Fruit fly (Drosophila melanogaster): ENCODE measurements around the gene CG5555.
A peak's percentile ranks its signal among the peaks of the same experiment; 100 is the strongest.

CG5555 gene

DNA sequence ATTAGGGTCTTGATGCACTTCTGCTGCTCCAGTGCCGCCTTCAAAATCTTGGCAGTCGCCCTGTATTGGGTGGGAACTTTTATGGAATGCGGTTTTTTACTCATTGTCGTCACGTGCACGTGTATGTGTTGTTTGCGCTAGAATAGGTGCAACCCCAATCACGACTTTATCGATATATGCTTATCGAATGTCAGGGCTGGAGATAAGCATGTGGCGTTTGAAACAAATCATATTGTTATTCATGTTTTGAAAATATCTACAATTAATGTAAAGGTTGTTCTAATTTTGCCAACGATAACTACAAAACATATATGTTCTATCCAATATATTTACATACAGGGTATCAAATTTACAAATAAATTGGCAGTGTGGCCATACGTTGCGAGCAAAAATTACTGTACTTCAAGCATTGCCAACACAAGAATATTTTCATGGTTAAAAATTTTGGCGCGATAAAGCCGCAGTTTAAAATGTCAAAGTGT is 18.2 kb downstream of the CG5555 start, which contains the start of the genes CG42359 and Nsun5 (continued):
- TF ChIP-seq CG1529 (GFP tag; optimal IDR thresholded peaks at IDR 0.05) (peak; percentile 75), CG1647 (GFP tag; optimal IDR thresholded peaks at IDR 0.05) (peak; percentile 90), D (optimal IDR thresholded peaks at IDR 0.05) (no peak), D (GFP tag; optimal IDR thresholded peaks at IDR 0.05) (peak; percentile 79), croc (GFP tag; conservative IDR thresholded peaks at IDR 0.05) (peak; percentile 70), insv (GFP tag; optimal IDR thresholded peaks at IDR 0.05) (peak in 1 of 2 experiments; percentile 59), CG12299 (tag; optimal IDR thresholded peaks at IDR 0.05) (peak; percentile 79), CG8388 (GFP tag; optimal IDR thresholded peaks at IDR 0.05) (peak; percentile 85), Dip3 (GFP tag; optimal IDR thresholded peaks at IDR 0.05) (peak; percentile 84), otp (GFP tag; IDR thresholded peaks at IDR 0.05) (peak; percentile 88; the same call in 2 of the 3 replicates), seq (GFP tag; IDR thresholded peaks at IDR 0.05) (peak; percentile 81), CG13287 (GFP tag; IDR thresholded peaks at IDR 0.05; ENCODE audit: partially characterized antibody) (peak; percentile 97), NFAT (GFP tag; IDR thresholded peaks at IDR 0.05) (peak; percentile 91), CG2202 (tag; optimal IDR thresholded peaks at IDR 0.05) (peak; percentile 77), az2 (GFP tag; optimal IDR thresholded peaks at IDR 0.05) (peak; percentile 93), Lim3 (GFP tag; IDR thresholded peaks at IDR 0.05) (no peak), CG1602 (GFP tag; optimal IDR thresholded peaks at IDR 0.05) (peak; percentile 87), bcd (GFP tag; optimal IDR thresholded peaks at IDR 0.05) (peak; percentile 87), Bteb2 (GFP tag; optimal IDR thresholded peaks at IDR 0.05) (peak; percentile 92), CG18619 (GFP tag; optimal IDR thresholded peaks at IDR 0.05) (peak; percentile 79), toy (GFP tag; IDR thresholded peaks at IDR 0.05) (peak; percentile 48; the same call in 1 of the 2 replicates), sim (GFP tag; IDR thresholded peaks at IDR 0.05) (peak; percentile 52; the same call in 1 of the 2 replicates), slou (GFP tag; optimal IDR thresholded peaks at IDR 0.05) (peak; percentile 79), ash1 (GFP tag; optimal IDR thresholded peaks at IDR 0.05) (peak; percentile 57), CG7963 (GFP tag; IDR thresholded peaks at IDR 0.05; ENCODE audit: partially characterized antibody) (peak; percentile 75), CG6175 (GFP tag; IDR thresholded peaks at IDR 0.05) (peak; percentile 78), vnd (GFP tag; IDR thresholded peaks at IDR 0.05; ENCODE audit: partially characterized antibody) (peak; percentile 85), kay (GFP tag; optimal IDR thresholded peaks at IDR 0.05) (peak; percentile 72), mirr (GFP tag; optimal IDR thresholded peaks at IDR 0.05) (peak; percentile 88), CG11504 (tag; optimal IDR thresholded peaks at IDR 0.05) (peak; percentile 86), pros (GFP tag; optimal IDR thresholded peaks at IDR 0.05) (no peak), CG6813 (GFP tag; optimal IDR thresholded peaks at IDR 0.05) (peak; percentile 56), Six4 (GFP tag; optimal IDR thresholded peaks at IDR 0.05) (peak; percentile 91), Xrp1 (GFP tag; IDR thresholded peaks at IDR 0.05) (peak; percentile 91), CG1233 (GFP tag; optimal IDR thresholded peaks at IDR 0.05) (peak; percentile 81), HmgD (GFP tag; optimal IDR thresholded peaks at IDR 0.05) (peak; percentile 95), disco-r (GFP tag; optimal IDR thresholded peaks at IDR 0.05) (peak; percentile 76), sima (GFP tag; optimal IDR thresholded peaks at IDR 0.05) (peak; percentile 62), ken (GFP tag; IDR thresholded peaks at IDR 0.05) (peak; percentile 89), Mad (GFP tag; optimal IDR thresholded peaks at IDR 0.05) (peak; percentile 84), CG31441 (GFP tag; IDR thresholded peaks at IDR 0.05) (peak; percentile 85), CG10959 (GFP tag; IDR thresholded peaks at IDR 0.05) (peak; percentile 82), CG8765 (GFP tag; IDR thresholded peaks at IDR 0.05) (peak; percentile 81), emc (GFP tag; optimal IDR thresholded peaks at IDR 0.05) (peak; percentile 84), dm (GFP tag; optimal IDR thresholded peaks at IDR 0.05) (peak; percentile 98), lmd (GFP tag; IDR thresholded peaks at IDR 0.05) (peak; percentile 84), Hmr (GFP tag; optimal IDR thresholded peaks at IDR 0.05) (peak; percentile 89), CG10431 (GFP tag; optimal IDR thresholded peaks at IDR 0.05) (peak; percentile 30), Rx (GFP tag; IDR thresholded peaks at IDR 0.05) (peak; percentile 84), CG8281 (tag; optimal IDR thresholded peaks at IDR 0.05) (peak; percentile 47), pnt (GFP tag; optimal IDR thresholded peaks at IDR 0.05) (peak; percentile 91)
